Fruit fly (Drosophila melanogaster) S2 (cell line): ENCODE measurements around the gene CG16972.

Experiments used
- CG8478 ChIP-seq: fragments of >200 bp; optimal IDR thresholded peaks from 2 replicates; lab custom pipeline; 2018
- CTCF ChIP-seq, 2 experiments: fragments of >200 bp; optimal IDR thresholded peaks; 2 replicates each; lab custom pipeline; 2018

- no peak for TF ChIP-seq CTCF (optimal IDR thresholded peaks at IDR 0.05; lab: Kevin White, UChicago)
- no peak for TF ChIP-seq CG8478 (lab: Kevin White, UChicago)
Observed at dm6 chr2L:13202960-13203436, at the start of gene CG16972.
